Worm (Caenorhabditis elegans) whole organism, dauer: Measurements from ENCODE around the gene Y4C6B.3.

ENCODE experiments used
- unc-62 ChIP-seq: sonication (generic microtip); optimal IDR thresholded peaks from 2 replicates; lab custom pipeline; 2017; ENCODE audit warnings: missing biosample characterization, missing genetic modification reagents, missing genetic modification characterization

Gene Y4C6B.3

DNA sequence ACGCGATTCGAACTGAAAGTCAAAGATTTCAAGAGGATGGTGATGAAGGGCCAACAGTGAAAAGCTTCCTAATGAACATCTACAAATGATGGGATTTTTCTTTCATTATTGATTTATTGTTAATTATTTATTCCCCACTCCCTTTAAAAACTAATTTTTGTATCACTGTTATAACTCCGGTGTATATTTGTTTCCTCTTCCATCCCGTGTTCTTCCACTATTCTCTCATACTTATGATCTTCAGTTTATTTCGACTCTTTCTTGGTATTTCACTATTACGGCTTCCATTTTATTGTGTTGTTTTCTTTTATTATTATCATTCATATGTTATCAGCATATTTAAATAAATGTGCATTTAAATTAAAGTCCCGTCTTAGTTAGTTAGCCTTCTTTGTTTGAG, 42.0 kb downstream of the Y4C6B.3 start:
- TF ChIP-seq unc-62 (GFP tag; lab: Kevin White, UChicago): no peak

DNA sequence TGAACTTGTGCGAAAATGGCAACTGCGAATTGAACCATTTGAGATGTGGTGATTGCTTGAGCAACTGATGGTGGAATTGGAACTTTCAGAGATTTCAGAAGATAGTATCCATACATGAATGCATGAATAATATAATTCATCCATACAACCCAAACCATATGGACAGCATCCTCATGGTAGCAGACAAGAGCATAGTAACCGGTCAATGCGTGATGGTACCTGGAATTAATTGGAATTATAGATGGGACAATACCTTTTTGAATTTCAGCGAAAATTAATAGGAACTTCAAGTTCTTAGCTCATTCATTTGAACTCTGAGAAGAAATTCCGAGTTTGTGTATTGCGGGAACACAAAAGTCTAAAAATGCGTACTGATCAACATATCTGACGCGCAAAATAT, 42.7 kb downstream of the Y4C6B.3 start:
- no peak for TF ChIP-seq unc-62 (GFP tag; lab: Kevin White, UChicago)

DNA sequence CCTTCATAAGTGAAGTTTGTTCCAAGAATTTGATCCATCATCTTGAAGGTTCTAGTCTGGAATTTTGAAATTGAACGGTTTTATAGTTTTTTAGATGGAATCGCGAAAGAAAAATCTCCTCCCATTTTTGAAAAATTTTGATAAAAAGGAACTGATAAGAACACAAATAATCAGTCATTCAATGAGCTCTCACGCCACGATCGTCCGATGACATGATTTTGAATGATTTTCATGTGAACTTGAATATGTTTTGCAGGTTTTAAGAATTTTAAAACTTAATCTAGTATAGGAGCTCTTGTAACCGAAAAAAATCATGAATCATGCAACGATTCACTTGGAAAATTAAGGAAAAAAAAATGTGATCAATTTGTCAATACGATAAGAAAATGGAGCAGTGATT, 44.8 kb downstream of the Y4C6B.3 start, which contains the start of gene elo-5:
Gene elo-5 (minus strand): TSS at position 56 of the 400 bp plus-strand sequence.
- no peak for TF ChIP-seq unc-62 (GFP tag; lab: Kevin White, UChicago)

ce11 chrIV:5380140-5380539, 47.9 kb downstream of the Y4C6B.3 start:
- TF ChIP-seq unc-62 (GFP tag; lab: Kevin White, UChicago): no peak

DNA sequence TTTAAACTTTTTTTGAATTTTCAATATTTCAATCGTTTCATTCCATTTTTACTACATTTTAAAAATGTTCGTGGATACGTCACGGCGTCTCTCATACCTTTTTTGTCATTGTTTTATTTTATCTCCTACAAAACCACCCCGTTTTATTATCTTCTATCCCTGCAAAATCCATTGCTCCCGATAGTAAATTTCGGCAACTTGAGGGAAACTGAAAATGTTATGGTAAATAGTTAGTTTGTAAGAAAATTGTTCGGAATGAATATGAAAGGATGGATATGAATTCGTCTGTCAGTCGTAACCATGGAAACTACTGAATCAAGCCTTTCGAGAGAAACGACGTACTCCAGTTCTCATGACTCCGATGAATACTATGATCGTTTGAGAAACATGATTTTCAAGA, 49.1 kb downstream of the Y4C6B.3 start, which contains the start of gene F41H10.2:
Gene F41H10.2 (plus strand): TSS at position 301 of the 400 bp plus-strand sequence.
- no peak for TF ChIP-seq unc-62 (GFP tag; lab: Kevin White, UChicago)

DNA sequence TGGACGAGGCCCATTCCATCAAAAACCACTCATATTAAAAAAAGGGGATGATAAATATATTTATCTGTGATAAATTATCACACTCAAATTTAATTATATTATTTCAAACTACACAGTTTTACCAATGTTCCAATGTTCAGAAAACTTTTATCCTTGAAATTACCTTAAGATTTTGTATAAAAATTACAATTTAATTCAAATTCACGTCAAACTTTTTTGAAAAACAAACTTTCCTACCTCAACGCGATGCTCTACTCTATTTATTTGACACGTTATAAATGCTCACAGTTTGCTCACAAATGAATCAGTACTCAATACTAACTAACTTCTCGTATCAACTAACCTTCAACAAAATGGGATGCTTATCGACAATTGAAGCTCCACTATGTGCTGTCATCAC, 50.3 kb downstream of the Y4C6B.3 start, which contains the start of gene F41H10.1:
Gene F41H10.1 (plus strand): TSS at position 301 of the 400 bp plus-strand sequence.
- no peak for TF ChIP-seq unc-62 (GFP tag; lab: Kevin White, UChicago)

DNA sequence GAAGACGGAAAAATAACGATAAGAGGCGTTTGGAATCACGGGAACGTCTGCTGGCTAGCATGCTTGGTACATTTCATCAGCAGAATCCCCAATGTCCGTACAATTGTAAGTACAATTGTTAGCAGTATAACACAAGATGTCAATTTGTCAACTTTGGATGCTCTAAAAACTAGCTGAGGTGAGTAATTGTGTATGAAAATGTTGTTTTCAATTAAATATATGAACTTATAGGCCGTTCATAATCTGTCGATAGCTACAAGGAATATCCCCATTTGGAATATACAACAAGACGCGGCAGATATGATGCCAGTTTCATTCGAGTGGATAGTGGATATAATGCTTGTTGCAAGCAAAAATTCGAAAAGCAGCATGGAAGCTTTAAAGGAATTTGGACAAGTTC, 52.7 kb downstream of the Y4C6B.3 start, which contains the start of gene F41H10.12:
Gene F41H10.12 (plus strand): TSS at position 301 of the 400 bp plus-strand sequence.
- TF ChIP-seq unc-62 (GFP tag; lab: Kevin White, UChicago): no peak
